Fruit fly (Drosophila melanogaster): ENCODE results near the gene CG42557.

dm6 chr3R:29926955-29927354, 6.1 kb upstream of the CG42557 start, which contains the start of gene CG15522:
- no peak for TF ChIP-seq Pif1B (GFP tag; optimal IDR thresholded peaks at IDR 0.05)
- no peak for TF ChIP-seq CG10348 (GFP tag; IDR thresholded peaks at IDR 0.05)

Data from whole organism, pupa.